Worm (Caenorhabditis elegans): ENCODE data around the gene F21C10.3.

F21C10.3 gene

DNA sequence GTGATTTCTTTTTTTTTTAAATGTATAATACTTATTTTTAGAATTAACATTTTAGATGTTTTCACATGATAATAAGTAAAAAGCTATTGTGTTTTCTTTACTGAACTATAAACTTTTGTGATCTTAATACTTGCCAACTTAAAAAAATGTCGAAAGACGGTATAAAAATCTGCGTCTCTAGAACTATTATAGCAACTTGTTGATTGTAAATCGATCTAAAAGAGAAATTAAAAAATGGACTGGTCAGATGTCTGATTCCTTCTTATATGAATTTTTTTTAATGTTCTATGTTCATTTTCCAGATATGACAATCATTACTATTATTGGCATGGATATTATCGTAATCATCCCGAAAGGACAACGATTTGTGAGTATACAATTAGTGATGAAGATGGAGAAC, at the start of gene F21C10.3:
TSS of gene F21C10.3 (plus strand) at position 301 of the 400 bp plus-strand sequence.
- TF ChIP-seq unc-62 (GFP tag; optimal IDR thresholded peaks at IDR 0.05), result no peak

ce11 chrV:9078815-9079525, 48.9 kb upstream of the F21C10.3 start:
- no peak for TF ChIP-seq unc-62 (GFP tag; optimal IDR thresholded peaks at IDR 0.05)

DNA sequence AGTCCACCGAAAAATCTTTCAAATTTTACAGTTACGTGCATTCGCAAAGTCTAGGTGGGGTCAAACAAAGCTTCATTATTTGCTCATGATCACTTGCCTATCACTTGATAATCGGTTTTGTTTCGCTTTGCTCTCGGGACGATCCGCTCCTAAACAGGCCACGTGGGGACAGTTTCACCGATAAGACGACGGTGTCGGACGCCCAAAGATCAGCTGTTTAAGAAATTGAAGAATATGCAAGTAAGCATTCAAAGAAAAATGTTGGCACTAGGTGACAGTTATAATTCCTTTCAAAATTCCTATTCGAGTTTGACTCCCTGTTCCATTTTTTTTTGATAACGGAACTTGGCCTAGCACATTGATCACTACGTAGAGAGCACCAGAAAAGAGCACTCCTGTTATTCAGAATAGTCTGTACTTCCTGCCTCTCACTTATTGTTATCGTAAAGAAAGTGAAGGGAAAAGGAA, 47.9 kb upstream of the F21C10.3 start:
- TF ChIP-seq unc-62 (GFP tag; optimal IDR thresholded peaks at IDR 0.05), result no peak

DNA sequence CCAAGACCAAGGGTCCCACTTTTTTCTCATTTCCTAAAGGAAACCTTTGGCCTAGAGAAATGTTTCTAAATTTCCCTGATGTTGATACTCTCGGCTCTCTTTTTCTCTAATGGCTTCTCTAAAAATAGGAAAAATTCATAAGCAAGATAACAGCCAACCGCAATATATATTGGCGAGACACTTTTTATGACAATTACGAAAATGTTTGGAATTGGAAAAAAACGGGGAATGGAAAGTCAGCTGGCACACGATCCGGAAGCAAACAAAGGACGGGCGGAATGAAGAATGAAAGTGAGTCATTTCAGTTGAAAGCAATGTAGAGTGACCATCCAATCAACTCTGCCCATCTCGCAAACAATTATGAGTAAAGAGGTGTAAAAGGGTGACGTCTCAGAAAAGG, 46.5 kb upstream of the F21C10.3 start:
- TF ChIP-seq unc-62 (GFP tag; optimal IDR thresholded peaks at IDR 0.05), result no peak

DNA sequence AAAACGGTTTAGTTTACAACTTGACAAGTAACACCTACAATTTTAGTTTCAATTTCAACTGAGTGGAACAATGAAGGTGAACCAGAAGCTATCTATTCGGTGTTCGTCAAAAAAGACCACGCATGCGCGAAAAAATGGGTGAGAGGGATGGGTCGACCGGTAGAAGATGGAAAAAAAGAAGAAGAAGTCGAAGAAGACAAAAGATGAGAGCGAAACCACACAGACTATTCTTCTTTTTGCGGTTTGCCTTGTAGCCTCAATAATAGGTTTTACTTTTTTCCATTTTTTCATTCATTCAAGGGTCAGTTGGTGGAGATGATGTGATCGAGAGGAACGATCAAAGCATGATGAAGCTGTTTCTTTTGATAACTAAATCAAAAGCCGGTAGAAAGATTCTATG, 45.5 kb upstream of the F21C10.3 start:
- TF ChIP-seq unc-62 (GFP tag; optimal IDR thresholded peaks at IDR 0.05), result no peak

- no peak for TF ChIP-seq unc-62 (GFP tag; optimal IDR thresholded peaks at IDR 0.05)
Measured at ce11 chrV:9084252-9084651, 43.6 kb upstream of the F21C10.3 start.

ce11 chrV:9085845-9086244, 42.0 kb upstream of the F21C10.3 start:
- TF ChIP-seq unc-62 (GFP tag; optimal IDR thresholded peaks at IDR 0.05), result no peak

- TF ChIP-seq unc-62 (GFP tag; optimal IDR thresholded peaks at IDR 0.05), result no peak
Measured at ce11 chrV:9088758-9089157, 39.1 kb upstream of the F21C10.3 start.

DNA sequence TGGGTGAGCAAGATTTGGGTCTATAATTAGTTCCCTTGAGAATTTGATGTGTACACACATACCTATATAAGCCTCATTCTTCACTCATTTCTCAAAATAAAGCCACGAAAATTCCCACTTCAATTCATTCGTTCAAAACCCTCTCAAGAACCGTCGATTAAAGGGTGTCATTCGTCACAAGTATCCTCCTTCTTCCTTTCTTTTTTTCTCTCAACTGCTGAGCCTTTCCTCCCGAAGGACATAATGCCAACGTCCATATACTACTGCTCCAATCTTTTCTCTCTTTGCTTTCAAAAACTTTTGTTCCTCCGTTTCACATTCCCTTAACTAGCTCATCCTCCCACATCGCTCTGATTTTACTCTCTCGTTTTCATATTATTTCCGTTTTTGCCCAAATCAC, 35.7 kb upstream of the F21C10.3 start, which contains the start of gene T27E4.1:
TSS of gene T27E4.1 (plus strand) at position 137 of the 400 bp plus-strand sequence.
- no peak for TF ChIP-seq unc-62 (GFP tag; optimal IDR thresholded peaks at IDR 0.05)

- TF ChIP-seq unc-62 (GFP tag; optimal IDR thresholded peaks at IDR 0.05), result no peak
Measured at ce11 chrV:9094060-9094628, 33.7 kb upstream of the F21C10.3 start.

- TF ChIP-seq unc-62 (GFP tag; optimal IDR thresholded peaks at IDR 0.05), result no peak
Measured at ce11 chrV:9094976-9095375, 32.9 kb upstream of the F21C10.3 start.

- TF ChIP-seq unc-62 (GFP tag; optimal IDR thresholded peaks at IDR 0.05), result no peak
Measured at ce11 chrV:9095613-9096317, 32.1 kb upstream of the F21C10.3 start, which contains the start of gene F21C10.10. TSS of gene F21C10.10 (plus strand) at chrV:9096267.

DNA sequence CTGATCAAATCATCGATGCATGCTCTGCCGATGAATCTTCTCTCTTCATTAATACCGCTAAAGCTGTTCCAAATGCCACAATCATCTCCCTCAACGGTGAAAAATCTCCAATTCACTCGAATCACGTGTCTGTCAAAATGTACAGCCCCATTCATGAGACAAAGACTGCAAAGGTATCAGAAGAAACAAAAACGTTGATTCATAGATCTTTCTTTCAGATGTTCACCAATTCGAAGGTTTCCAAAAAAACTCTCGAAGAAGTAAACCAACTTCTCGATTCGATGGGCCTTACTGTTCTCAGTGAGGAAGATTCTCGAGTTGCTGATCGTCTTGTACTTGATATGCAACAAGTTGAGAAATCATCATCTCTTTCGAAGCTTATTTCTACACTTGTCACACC, 31.2 kb upstream of the F21C10.3 start:
- no peak for TF ChIP-seq unc-62 (GFP tag; optimal IDR thresholded peaks at IDR 0.05)

ce11 chrV:9097213-9097612, 30.7 kb upstream of the F21C10.3 start:
- TF ChIP-seq unc-62 (GFP tag; optimal IDR thresholded peaks at IDR 0.05), result no peak

DNA sequence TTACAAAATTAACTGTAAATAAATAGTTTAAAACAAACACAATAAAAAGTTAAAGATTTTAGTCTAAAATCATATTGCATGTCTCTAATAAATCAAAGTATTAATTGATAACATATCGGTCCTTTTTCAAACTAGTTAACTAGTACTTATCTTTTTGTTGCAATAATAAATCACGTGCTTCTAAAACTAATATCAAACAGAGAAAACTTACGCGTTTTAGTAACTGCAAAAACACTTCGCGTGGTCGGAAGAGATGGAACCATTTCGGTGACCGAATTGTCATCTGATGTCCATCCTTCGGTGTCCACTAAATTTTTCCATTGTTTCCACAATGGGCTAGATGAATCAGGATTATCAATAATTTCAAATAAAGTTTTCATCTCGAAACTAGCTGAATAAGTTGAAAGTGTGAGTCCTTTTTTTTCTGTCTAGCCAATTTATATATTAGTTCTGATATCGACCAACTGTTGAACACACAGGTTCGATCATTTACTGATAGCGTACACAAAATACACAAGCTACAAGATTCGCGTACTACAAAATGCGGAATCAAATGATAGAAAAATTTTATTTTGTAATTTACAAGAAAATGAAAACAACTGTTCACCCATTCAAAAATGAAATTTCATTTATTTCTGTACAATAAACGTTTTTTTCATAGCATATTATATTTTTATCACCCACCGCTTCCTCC, 29.4 kb upstream of the F21C10.3 start, which contains the start of gene F21C10.9:
TSS of gene F21C10.9 (minus strand) at position 417 of the 694 bp plus-strand sequence.
- no peak for TF ChIP-seq unc-62 (GFP tag; optimal IDR thresholded peaks at IDR 0.05)

DNA sequence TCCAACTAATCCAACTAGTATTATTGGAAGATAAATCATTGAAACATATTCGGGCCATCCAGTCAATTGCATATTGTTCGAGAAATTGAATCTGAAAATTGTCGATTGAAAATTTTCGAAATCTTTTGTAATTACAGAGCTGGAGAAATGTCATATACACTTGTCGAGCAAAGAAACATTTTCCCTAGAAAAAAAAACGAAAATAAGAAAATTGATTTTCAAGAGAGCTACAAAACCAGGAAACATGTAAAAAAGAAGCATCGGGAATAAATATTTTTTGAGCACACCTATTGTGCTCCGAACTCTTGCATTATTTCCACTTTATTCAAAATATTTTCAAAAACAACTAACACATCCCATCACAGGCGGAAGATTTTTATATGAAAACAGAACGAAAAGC, 26.8 kb upstream of the F21C10.3 start, which contains the start of gene frpr-6:
TSS of gene frpr-6 (minus strand) at position 101 of the 400 bp plus-strand sequence.
- TF ChIP-seq unc-62 (GFP tag; optimal IDR thresholded peaks at IDR 0.05), result no peak
